Worm (Caenorhabditis elegans) whole organism, young adult: ENCODE results near the gene Y4C6B.1.

Source experiments
- B0261.1 ChIP-seq: sonication (generic microtip); optimal IDR thresholded peaks from 2 replicates; lab custom pipeline; 2016; ENCODE audit warnings: mild to moderate bottlenecking, missing genetic modification characterization, moderate library complexity, missing compliant biosample characterization
- D2030.7 ChIP-seq: fragments of 200-800 bp; sonication (Bioruptor generic); IDR thresholded peaks from 2 replicates; pipeline ENCODE4 v1.3.6; 2022; ENCODE audit warnings: missing genetic modification reagents, missing genetic modification characterization, missing compliant biosample characterization
- F10E7.11 ChIP-seq: sonication (generic microtip); optimal IDR thresholded peaks from 2 replicates; lab custom pipeline; 2017; ENCODE audit warnings: mild to moderate bottlenecking, missing genetic modification characterization, moderate library complexity, missing compliant biosample characterization
- F22D6.2 ChIP-seq: sonication (generic microtip); optimal IDR thresholded peaks from 2 replicates; lab custom pipeline; 2016; ENCODE audit warnings: mild to moderate bottlenecking, missing genetic modification characterization, missing compliant biosample characterization
- F49E8.2 ChIP-seq: sonication (generic microtip); optimal IDR thresholded peaks from 3 replicates; lab custom pipeline; 2017; ENCODE audit warnings: missing genetic modification characterization, mild to moderate bottlenecking, missing compliant biosample characterization, antibody characterized with exemption, moderate library complexity; ENCODE audit not compliant: insufficient read depth
- K11D2.4 ChIP-seq: fragments of 200-800 bp; sonication (Bioruptor generic); IDR thresholded peaks from 2 replicates; pipeline ENCODE4 v1.3.6; 2022; ENCODE audit warnings: missing genetic modification reagents, missing genetic modification characterization, missing compliant biosample characterization
- Y53G8AR.9 ChIP-seq: fragments of 200-800 bp; sonication (Bioruptor generic); conservative IDR thresholded peaks from 2 replicates; pipeline ENCODE4 v1.3.6; 2022; ENCODE audit warnings: missing genetic modification reagents, missing genetic modification characterization, missing compliant biosample characterization
- Y56A3A.18 ChIP-seq: fragments of 200-800 bp; sonication (Bioruptor generic); IDR thresholded peaks from 2 replicates; pipeline ENCODE4 v1.3.6; 2022; ENCODE audit warnings: missing genetic modification reagents, missing genetic modification characterization, missing compliant biosample characterization
- Y95B8A.8 ChIP-seq: fragments of 200-800 bp; sonication (Bioruptor generic); IDR thresholded peaks from 2 replicates; pipeline ENCODE4 v1.3.6; 2022; ENCODE audit warnings: missing genetic modification reagents, missing genetic modification characterization, missing compliant biosample characterization
- atf-7 ChIP-seq: sonication (generic microtip); optimal IDR thresholded peaks from 2 replicates; lab custom pipeline; 2017; ENCODE audit warnings: mild to moderate bottlenecking, missing genetic modification characterization, missing compliant biosample characterization
- attf-3 ChIP-seq: fragments of 200-800 bp; sonication (Bioruptor generic); conservative IDR thresholded peaks from 2 replicates; pipeline ENCODE4 v1.3.6; 2022; ENCODE audit warnings: missing genetic modification reagents, missing genetic modification characterization, missing compliant biosample characterization
- attf-6 ChIP-seq: fragments of 200-800 bp; sonication (Bioruptor generic); IDR thresholded peaks from 2 replicates; pipeline ENCODE4 v1.3.6; 2022; ENCODE audit warnings: missing genetic modification reagents, missing genetic modification characterization, missing compliant biosample characterization
- ceh-100 ChIP-seq: fragments of 200-800 bp; sonication (Bioruptor generic); IDR thresholded peaks from 2 replicates; pipeline ENCODE4 v1.3.6; 2022; ENCODE audit warnings: missing genetic modification reagents, missing genetic modification characterization, missing compliant biosample characterization
- chd-7 ChIP-seq: sonication (generic microtip); optimal IDR thresholded peaks from 2 replicates; lab custom pipeline; 2016; ENCODE audit warnings: mild to moderate bottlenecking, missing genetic modification characterization, moderate library complexity, missing compliant biosample characterization
- efl-1 ChIP-seq: fragments of 150-350 bp; optimal IDR thresholded peaks from 2 replicates; lab custom pipeline; 2014; ENCODE audit warnings: missing biosample characterization, missing genetic modification reagents, missing genetic modification characterization
- ekl-4 ChIP-seq: fragments of 200-800 bp; sonication (Bioruptor generic); IDR thresholded peaks from 2 replicates; pipeline ENCODE4 v1.3.6; 2022; ENCODE audit warnings: missing genetic modification reagents, missing genetic modification characterization, missing compliant biosample characterization
- gei-17 ChIP-seq: fragments of 200-800 bp; sonication (Bioruptor generic); optimal IDR thresholded peaks from 2 replicates; lab custom pipeline; 2018; ENCODE audit warnings: mild to moderate bottlenecking, missing genetic modification characterization, missing compliant biosample characterization
- him-1 ChIP-seq: sonication (generic microtip); optimal IDR thresholded peaks from 2 replicates; lab custom pipeline; 2016; ENCODE audit warnings: missing genotype, missing genetic modification reagents, missing genetic modification characterization, missing compliant biosample characterization
- hmg-1.2 ChIP-seq: fragments of 200-800 bp; sonication (Bioruptor generic); IDR thresholded peaks from 2 replicates; pipeline ENCODE4 v1.3.6; 2022; ENCODE audit warnings: missing genetic modification reagents, missing genetic modification characterization, missing compliant biosample characterization
- hmg-20 ChIP-seq: fragments of 200-800 bp; sonication (Bioruptor generic); IDR thresholded peaks from 2 replicates; pipeline ENCODE4 v1.3.6; 2022; ENCODE audit warnings: missing genetic modification reagents, missing genetic modification characterization, missing compliant biosample characterization
- lin-40 ChIP-seq: sonication (generic microtip); optimal IDR thresholded peaks from 2 replicates; lab custom pipeline; 2016; ENCODE audit warnings: missing genetic modification characterization, mild to moderate bottlenecking, missing compliant biosample characterization, missing genotype, missing genetic modification reagents
- lir-1 ChIP-seq: fragments of 200-800 bp; sonication (Bioruptor generic); conservative IDR thresholded peaks from 2 replicates; pipeline ENCODE4 v1.3.6; 2022; ENCODE audit warnings: missing genetic modification reagents, missing genetic modification characterization, missing compliant biosample characterization
- lsl-1 ChIP-seq: fragments of 200-800 bp; sonication (Bioruptor generic); optimal IDR thresholded peaks from 2 replicates; lab custom pipeline; 2018; ENCODE audit warnings: mild to moderate bottlenecking, missing genetic modification characterization, moderate library complexity, missing compliant biosample characterization
- lsy-27 ChIP-seq: sonication (generic microtip); optimal IDR thresholded peaks from 2 replicates; lab custom pipeline; 2017; ENCODE audit warnings: missing genetic modification characterization, mild to moderate bottlenecking, missing compliant biosample characterization, antibody characterized with exemption, missing genotype, borderline replicate concordance; ENCODE audit not compliant: insufficient read depth
- madf-8 ChIP-seq: fragments of 200-800 bp; sonication (Bioruptor generic); conservative IDR thresholded peaks from 2 replicates; pipeline ENCODE4 v1.3.6; 2022; ENCODE audit warnings: missing genetic modification reagents, missing genetic modification characterization, missing compliant biosample characterization
- mcd-1 ChIP-seq: fragments of 200-800 bp; sonication (Bioruptor generic); IDR thresholded peaks from 2 replicates; pipeline ENCODE4 v1.3.6; 2022; ENCODE audit warnings: missing genetic modification reagents, missing genetic modification characterization, missing compliant biosample characterization
- mes-4 ChIP-seq: sonication (generic microtip); optimal IDR thresholded peaks from 2 replicates; lab custom pipeline; 2016; ENCODE audit warnings: missing genotype, missing genetic modification characterization, missing compliant biosample characterization
- nhr-120 ChIP-seq: fragments of 200-800 bp; sonication (Bioruptor generic); IDR thresholded peaks from 2 replicates; pipeline ENCODE4 v1.3.6; 2022; ENCODE audit warnings: missing genetic modification characterization, missing compliant biosample characterization
- nhr-90 ChIP-seq: sonication (generic microtip); optimal IDR thresholded peaks from 2 replicates; lab custom pipeline; 2016; ENCODE audit warnings: missing genotype, mild to moderate bottlenecking, missing genetic modification characterization, missing compliant biosample characterization
- pbrm-1 ChIP-seq: fragments of 200-800 bp; sonication (Bioruptor generic); IDR thresholded peaks from 2 replicates; pipeline ENCODE4 v1.3.6; 2022; ENCODE audit warnings: missing genetic modification reagents, missing genetic modification characterization, missing compliant biosample characterization
- rcor-1 ChIP-seq: fragments of 200-800 bp; sonication (Bioruptor generic); IDR thresholded peaks from 2 replicates; pipeline ENCODE4 v1.3.6; 2022; ENCODE audit warnings: missing genetic modification reagents, missing genetic modification characterization, missing compliant biosample characterization
- sea-2 ChIP-seq: fragments of 200-800 bp; sonication (Bioruptor generic); IDR thresholded peaks from 2 replicates; pipeline ENCODE4 v1.3.6; 2022; ENCODE audit warnings: missing genetic modification characterization, missing compliant biosample characterization
- snpc-1.1 ChIP-seq: sonication (generic microtip); optimal IDR thresholded peaks from 2 replicates; lab custom pipeline; 2017; ENCODE audit warnings: missing genetic modification characterization, mild to moderate bottlenecking, missing compliant biosample characterization, antibody characterized with exemption, moderate library complexity, missing genotype, missing genetic modification reagents; ENCODE audit not compliant: insufficient read depth
- snpc-1.3 ChIP-seq: sonication (generic microtip); optimal IDR thresholded peaks from 2 replicates; lab custom pipeline; 2017; ENCODE audit warnings: missing genetic modification characterization, mild to moderate bottlenecking, missing compliant biosample characterization, antibody characterized with exemption, moderate library complexity, missing genotype, missing genetic modification reagents; ENCODE audit not compliant: insufficient read depth
- snpc-3.4 ChIP-seq: sonication (generic microtip); optimal IDR thresholded peaks from 2 replicates; lab custom pipeline; 2017; ENCODE audit warnings: missing genetic modification characterization, mild to moderate bottlenecking, missing compliant biosample characterization, antibody characterized with exemption, moderate library complexity, missing genotype, missing genetic modification reagents
- snpc-4 ChIP-seq, 5 experiments: fragments of 150-350 bp in 1 of 5; sonication (generic microtip) in 4 of 5; optimal IDR thresholded peaks; 2 replicates each; lab custom pipeline; 2014 to 2018; ENCODE audit warnings: missing genetic modification characterization in 5 of 5, missing biosample characterization in 3 of 5, antibody characterized with exemption in 2 of 5, mild to moderate bottlenecking in 2 of 5, missing compliant biosample characterization in 2 of 5, missing genotype in 2 of 5, moderate library complexity in 2 of 5, missing genetic modification reagents in 1 of 5
- somi-1 ChIP-seq: fragments of 200-800 bp; sonication (Bioruptor generic); optimal IDR thresholded peaks from 2 replicates; lab custom pipeline; 2018; ENCODE audit warnings: mild to moderate bottlenecking, missing genetic modification characterization, missing compliant biosample characterization
- tbp1 ChIP-seq: fragments of 200-800 bp; sonication (Bioruptor generic); optimal IDR thresholded peaks from 2 replicates; lab custom pipeline; 2018; ENCODE audit warnings: mild to moderate bottlenecking, missing genetic modification characterization, missing compliant biosample characterization
- unc-130 ChIP-seq: sonication (generic microtip); optimal IDR thresholded peaks from 2 replicates; lab custom pipeline; 2016; ENCODE audit warnings: missing genetic modification reagents, missing genetic modification characterization, missing compliant biosample characterization
- zfh-2 ChIP-seq: fragments of 200-800 bp; sonication (Bioruptor generic); conservative IDR thresholded peaks from 2 replicates; pipeline ENCODE4 v1.3.6; 2022; ENCODE audit warnings: missing genetic modification reagents, missing genetic modification characterization, missing compliant biosample characterization
- ztf-18 ChIP-seq: sonication (generic microtip); optimal IDR thresholded peaks from 2 replicates; lab custom pipeline; 2016; ENCODE audit warnings: missing genotype, mild to moderate bottlenecking, missing genetic modification characterization, missing compliant biosample characterization
- ztf-25 ChIP-seq: fragments of 200-800 bp; sonication (Bioruptor generic); IDR thresholded peaks from 2 replicates; pipeline ENCODE4 v1.3.6; 2022; ENCODE audit warnings: missing genetic modification reagents, missing genetic modification characterization, missing compliant biosample characterization

Y4C6B.1 gene

DNA sequence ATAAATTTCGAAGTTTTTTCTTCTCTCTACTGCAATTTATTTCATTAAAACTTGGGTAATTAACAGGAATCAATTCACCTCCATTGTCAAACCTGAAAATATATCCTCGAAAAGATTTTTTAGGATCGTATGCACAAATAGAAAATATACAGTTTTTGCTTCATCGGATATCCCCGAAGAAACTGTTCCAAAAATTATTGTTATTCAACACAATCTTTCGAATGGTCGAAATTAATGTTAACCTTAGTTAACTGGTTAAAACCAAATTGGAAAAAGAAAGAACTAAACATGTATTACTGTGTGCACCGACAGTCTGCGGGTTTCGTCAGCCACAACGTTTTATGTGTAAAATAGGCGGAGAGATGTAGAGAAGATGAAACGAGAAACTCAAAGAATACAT is 37.2 kb upstream of the Y4C6B.1 start:
- no peak for TF ChIP-seq atf-7 (tag; lab: Kevin White, UChicago)
- TF ChIP-seq ztf-25: no peak
- peak; percentile 94 for TF ChIP-seq snpc-1.1
- TF ChIP-seq mcd-1 (GFP tag; lab: Robert Waterston, UW): peak; percentile 51; the same call in 1 of the 2 replicates
- no peak for TF ChIP-seq zfh-2 (GFP tag; lab: Robert Waterston, UW)
- no peak for TF ChIP-seq chd-7 (tag; lab: Kevin White, UChicago)
- TF ChIP-seq mes-4 (tag; lab: Kevin White, UChicago): no peak
- TF ChIP-seq attf-6 (GFP tag; lab: Robert Waterston, UW): peak; percentile 97
- TF ChIP-seq F49E8.2: peak; percentile 45
- peak; percentile 78 for TF ChIP-seq tbp1
- peak; percentile 75 for TF ChIP-seq snpc-1.3 (tag; lab: Kevin White, UChicago)
- no peak for TF ChIP-seq sea-2
- TF ChIP-seq ekl-4 (GFP tag; lab: Robert Waterston, UW): peak; percentile 63
- no peak for TF ChIP-seq unc-130 (GFP tag; lab: Kevin White, UChicago)
- TF ChIP-seq madf-8 (GFP tag; lab: Robert Waterston, UW): 0 out of 2 replicates have a peak, but pooled peaks have one; percentile 23
- peak; percentile 40 for TF ChIP-seq lsl-1 (GFP tag; lab: Kevin White, UChicago)
- TF ChIP-seq nhr-90 (tag; lab: Kevin White, UChicago): no peak
- peak; percentile 4 for TF ChIP-seq B0261.1 (tag; lab: Kevin White, UChicago)
- TF ChIP-seq Y95B8A.8: 0 out of 2 replicates have a peak, but pooled peaks have one; percentile 36
- TF ChIP-seq gei-17 (GFP tag; lab: Kevin White, UChicago): no peak
- no peak for TF ChIP-seq nhr-120 (GFP tag; lab: Robert Waterston, UW)
- TF ChIP-seq lsy-27 (tag; lab: Kevin White, UChicago): no peak
- TF ChIP-seq ztf-18: no peak
- no peak for TF ChIP-seq F22D6.2
- peak; percentile 44 for TF ChIP-seq him-1 (tag; lab: Kevin White, UChicago)
- no peak for TF ChIP-seq lin-40 (tag; lab: Kevin White, UChicago)
- TF ChIP-seq K11D2.4 (GFP tag; lab: Robert Waterston, UW): no peak
- TF ChIP-seq Y56A3A.18 (GFP tag; lab: Robert Waterston, UW): no peak
- no peak for TF ChIP-seq F10E7.11
- peak; percentile 85 for TF ChIP-seq pbrm-1 (GFP tag; lab: Robert Waterston, UW)
- TF ChIP-seq ceh-100: peak; percentile 62
- TF ChIP-seq somi-1 (GFP tag; lab: Kevin White, UChicago): no peak
- no peak for TF ChIP-seq lir-1 (GFP tag; lab: Robert Waterston, UW)
- no peak for TF ChIP-seq attf-3
- peak; percentile 94 for TF ChIP-seq snpc-4 (GFP tag; optimal IDR thresholded peaks at IDR 0.05; lab: Kevin White, UChicago)
- TF ChIP-seq snpc-4 (tag; optimal IDR thresholded peaks at IDR 0.05; lab: Kevin White, UChicago): peak; percentile 93 to 99 (median 98)
- TF ChIP-seq Y53G8AR.9: 0 out of 2 replicates have a peak, but pooled peaks have one; percentile 40
- TF ChIP-seq hmg-20: peak; percentile 28; the same call in 1 of the 2 replicates
- no peak for TF ChIP-seq efl-1 (GFP tag; lab: Kevin White, UChicago)
- TF ChIP-seq rcor-1: peak; percentile 82
- TF ChIP-seq D2030.7 (GFP tag; lab: Robert Waterston, UW): peak; percentile 94
- peak; percentile 88 for TF ChIP-seq hmg-1.2 (GFP tag; lab: Robert Waterston, UW)
- peak; percentile 75 for TF ChIP-seq snpc-3.4
